Fruit fly (Drosophila melanogaster) whole organism, embryonic: ENCODE results near the gene CG11598.
A peak's percentile ranks its signal among the peaks of the same experiment; 100 is the strongest.

Experiments used
- Aef1 ChIP-seq: fragments of 200-800 bp; sonication (Bioruptor generic); IDR thresholded peaks from 3 replicates; pipeline ENCODE4 v1.3.6; 2022; ENCODE audit warnings: missing biosample characterization, missing genetic modification characterization
- Antp ChIP-seq: fragments of 200-800 bp; sonication (Bioruptor generic); optimal IDR thresholded peaks from 3 replicates; lab custom pipeline; 2016; ENCODE audit warnings: missing biosample characterization, missing genetic modification characterization
- Atf-2 ChIP-seq: fragments of 200-800 bp; sonication (Bioruptor generic); optimal IDR thresholded peaks from 2 replicates; lab custom pipeline; 2016; ENCODE audit warnings: missing biosample characterization, missing genetic modification characterization
- Bgb ChIP-seq: fragments of 200-800 bp; sonication (Bioruptor generic); IDR thresholded peaks from 2 replicates; pipeline ENCODE4 v1.3.6; 2022; ENCODE audit warnings: missing biosample characterization, missing genetic modification characterization; ENCODE audit not compliant: partially characterized antibody
- Blimp-1 ChIP-seq: fragments of 200-800 bp; sonication (Bioruptor generic); optimal IDR thresholded peaks from 3 replicates; lab custom pipeline; 2018; ENCODE audit warnings: missing biosample characterization, missing genetic modification characterization, mild to moderate bottlenecking, moderate library complexity, missing genetic modification reagents
- CG10274 ChIP-seq: fragments of 200-800 bp; sonication (Bioruptor generic); optimal IDR thresholded peaks from 3 replicates; lab custom pipeline; 2017; ENCODE audit warnings: missing biosample characterization, mild to moderate bottlenecking, missing genetic modification characterization
- CG13287 ChIP-seq: fragments of 200-800 bp; sonication (Bioruptor generic); IDR thresholded peaks from 2 replicates; pipeline ENCODE4 v1.3.6; 2022; ENCODE audit warnings: missing biosample characterization, missing genetic modification characterization; ENCODE audit not compliant: partially characterized antibody
- CG13624 ChIP-seq: fragments of 200-800 bp; sonication (Bioruptor generic); optimal IDR thresholded peaks from 2 replicates; lab custom pipeline; 2016; ENCODE audit warnings: missing biosample characterization, missing genetic modification characterization
- CG14050 ChIP-seq: fragments of 200-800 bp; sonication (Bioruptor generic); IDR thresholded peaks from 3 replicates; pipeline ENCODE4 v1.3.6; 2022; ENCODE audit warnings: missing biosample characterization, missing genetic modification characterization
- CG15011 ChIP-seq: fragments of 200-800 bp; sonication (Bioruptor generic); optimal IDR thresholded peaks from 3 replicates; lab custom pipeline; 2018; ENCODE audit warnings: missing biosample characterization, mild to moderate bottlenecking, missing genetic modification characterization
- CG1603 ChIP-seq: fragments of 200-800 bp; sonication (Bioruptor generic); optimal IDR thresholded peaks from 2 replicates; lab custom pipeline; 2019; ENCODE audit warnings: missing biosample characterization, mild to moderate bottlenecking, missing genetic modification characterization, moderate library complexity
- CG17361 ChIP-seq: fragments of 200-800 bp; sonication (Bioruptor generic); IDR thresholded peaks from 3 replicates; pipeline ENCODE4 v1.3.6; 2022; ENCODE audit warnings: missing biosample characterization, missing genetic modification characterization
- CG30403 ChIP-seq: fragments of 200-800 bp; sonication (Bioruptor generic); optimal IDR thresholded peaks from 3 replicates; lab custom pipeline; 2016; ENCODE audit warnings: missing biosample characterization, missing genetic modification characterization
- CG30431 ChIP-seq: fragments of 200-800 bp; sonication (Bioruptor generic); optimal IDR thresholded peaks from 2 replicates; lab custom pipeline; 2017; ENCODE audit warnings: missing biosample characterization, missing genetic modification characterization
- CG31224 ChIP-seq: fragments of 200-800 bp; sonication (Bioruptor generic); IDR thresholded peaks from 2 replicates; pipeline ENCODE4 v1.3.6; 2022; ENCODE audit warnings: missing biosample characterization, missing genetic modification characterization
- CG3995 ChIP-seq: fragments of 200-800 bp; sonication (Bioruptor generic); optimal IDR thresholded peaks from 3 replicates; lab custom pipeline; 2016; ENCODE audit warnings: missing biosample characterization, missing genetic modification characterization
- CG6654 ChIP-seq: fragments of 200-800 bp; sonication (Bioruptor generic); optimal IDR thresholded peaks from 2 replicates; lab custom pipeline; 2017; ENCODE audit warnings: missing biosample characterization, mild to moderate bottlenecking, missing genetic modification characterization
- CG7271 ChIP-seq: fragments of 200-800 bp; sonication (Bioruptor generic); optimal IDR thresholded peaks from 2 replicates; lab custom pipeline; 2018; ENCODE audit warnings: missing biosample characterization, mild to moderate bottlenecking, missing genetic modification characterization, moderate library complexity
- CG7372 ChIP-seq: fragments of 200-800 bp; sonication (Bioruptor generic); IDR thresholded peaks from 2 replicates; pipeline ENCODE4 v1.3.6; 2022; ENCODE audit warnings: missing biosample characterization, missing genetic modification characterization
- CG8281 ChIP-seq: fragments of 200-800 bp; sonication (Bioruptor generic); optimal IDR thresholded peaks from 2 replicates; lab custom pipeline; 2018; ENCODE audit warnings: missing biosample characterization, mild to moderate bottlenecking, missing genetic modification characterization, moderate library complexity
- CG8765 ChIP-seq: fragments of 200-800 bp; sonication (Bioruptor generic); IDR thresholded peaks from 2 replicates; pipeline ENCODE4 v1.3.6; 2022; ENCODE audit warnings: missing biosample characterization, missing genetic modification characterization
- CoRest ChIP-seq: fragments of 200-800 bp; sonication (Bioruptor generic); optimal IDR thresholded peaks from 3 replicates; lab custom pipeline; 2018; ENCODE audit warnings: missing biosample characterization, mild to moderate bottlenecking, missing genetic modification characterization, moderate library complexity
- D ChIP-seq, 2 experiments: fragments of 200-800 bp in 1 of 2; fragments of >200 bp in 1 of 2; sonication (Bioruptor generic) in 1 of 2; optimal IDR thresholded peaks; 2 replicates in 1 of 2; 3 replicates in 1 of 2; lab custom pipeline; 2017; ENCODE audit warnings: mild to moderate bottlenecking in 1 of 2, missing biosample characterization in 1 of 2, missing genetic modification characterization in 1 of 2, missing genetic modification reagents in 1 of 2
- ERR ChIP-seq: fragments of 200-800 bp; sonication (Bioruptor generic); optimal IDR thresholded peaks from 2 replicates; lab custom pipeline; 2016; ENCODE audit warnings: missing biosample characterization, missing genetic modification characterization
- Ets97D ChIP-seq: fragments of 200-800 bp; sonication (Bioruptor generic); optimal IDR thresholded peaks from 3 replicates; lab custom pipeline; 2016; ENCODE audit warnings: missing biosample characterization, missing genetic modification characterization
- Hmr ChIP-seq: fragments of 200-800 bp; sonication (Bioruptor generic); optimal IDR thresholded peaks from 3 replicates; lab custom pipeline; 2017; ENCODE audit warnings: mild to moderate bottlenecking, missing biosample characterization, missing genetic modification reagents, missing genetic modification characterization
- Kr ChIP-seq: fragments of 200-800 bp; sonication (Bioruptor generic); optimal IDR thresholded peaks from 2 replicates; lab custom pipeline; 2017; ENCODE audit warnings: missing biosample characterization, mild to moderate bottlenecking, missing genetic modification characterization
- Med ChIP-seq: fragments of 200-800 bp; sonication (Bioruptor generic); peaks from one replicate; lab custom pipeline; 2016; ENCODE audit warnings: missing biosample characterization, missing genetic modification characterization, mild to moderate bottlenecking, inconsistent platforms, moderate library complexity
- Mrtf ChIP-seq: fragments of 200-800 bp; sonication (Bioruptor generic); IDR thresholded peaks from 3 replicates; pipeline ENCODE4 v1.3.6; 2022; ENCODE audit warnings: missing biosample characterization, missing genetic modification characterization
- Poxn ChIP-seq: fragments of 200-800 bp; sonication (Bioruptor generic); IDR thresholded peaks from 2 replicates; pipeline ENCODE4 v1.3.6; 2022; ENCODE audit warnings: missing biosample characterization, missing genetic modification characterization
- ac ChIP-seq: fragments of 200-800 bp; sonication (Bioruptor generic); optimal IDR thresholded peaks from 3 replicates; lab custom pipeline; 2017; ENCODE audit warnings: missing biosample characterization, mild to moderate bottlenecking, missing genetic modification characterization
- al ChIP-seq: fragments of 200-800 bp; sonication (Bioruptor generic); IDR thresholded peaks from 2 replicates; pipeline ENCODE4 v1.3.6; 2022; ENCODE audit warnings: missing biosample characterization, missing genetic modification characterization
- cad ChIP-seq: fragments of >200 bp; optimal IDR thresholded peaks from 2 replicates; lab custom pipeline; 2017; ENCODE audit warnings: missing biosample characterization, missing genetic modification characterization
- corto ChIP-seq: fragments of 200-800 bp; sonication (Bioruptor generic); optimal IDR thresholded peaks from 2 replicates; lab custom pipeline; 2016; ENCODE audit warnings: missing biosample characterization, mild to moderate bottlenecking, missing genetic modification characterization, moderate library complexity
- crol ChIP-seq: fragments of 200-800 bp; sonication (Bioruptor generic); IDR thresholded peaks from 2 replicates; pipeline ENCODE4 v1.3.6; 2022; ENCODE audit warnings: missing biosample characterization, missing genetic modification characterization
- ftz-f1 ChIP-seq: fragments of 200-800 bp; sonication (Bioruptor generic); optimal IDR thresholded peaks from 2 replicates; lab custom pipeline; 2016; ENCODE audit warnings: missing biosample characterization, missing genetic modification characterization
- fu2 ChIP-seq: fragments of 200-800 bp; sonication (Bioruptor generic); optimal IDR thresholded peaks from 2 replicates; lab custom pipeline; 2016; ENCODE audit warnings: missing biosample characterization, missing genetic modification characterization
- grau ChIP-seq: fragments of 200-800 bp; optimal IDR thresholded peaks from 3 replicates; lab custom pipeline; 2019; ENCODE audit warnings: missing biosample characterization, mild to moderate bottlenecking, missing genetic modification characterization, moderate library complexity
- her ChIP-seq: fragments of 200-800 bp; sonication (Bioruptor generic); optimal IDR thresholded peaks from 2 replicates; lab custom pipeline; 2016; ENCODE audit warnings: missing biosample characterization, missing genetic modification characterization
- ind ChIP-seq: fragments of 200-800 bp; sonication (Bioruptor generic); optimal IDR thresholded peaks from 3 replicates; lab custom pipeline; 2016; ENCODE audit warnings: missing biosample characterization, missing genetic modification characterization
- lola ChIP-seq, 3 experiments: fragments of >200 bp in 2 of 3; fragments of 200-800 bp in 1 of 3; sonication (Bioruptor generic) in 1 of 3; optimal IDR thresholded peaks; 2 replicates each; lab custom pipeline; 2017 to 2019; ENCODE audit warnings: missing biosample characterization in 3 of 3, missing genetic modification characterization in 3 of 3, mild to moderate bottlenecking in 1 of 3, moderate library complexity in 1 of 3
- lov ChIP-seq, 2 experiments: fragments of 200-800 bp in 1 of 2; fragments of >200 bp in 1 of 2; sonication (Bioruptor generic) in 1 of 2; IDR thresholded peaks in 1 of 2; optimal IDR thresholded peaks in 1 of 2; 2 replicates in 1 of 2; 3 replicates in 1 of 2; pipeline versions ENCODE4 v1.3.6 to Lab custom; 2017 to 2022; ENCODE audit warnings: missing biosample characterization in 1 of 2, missing genetic modification characterization in 1 of 2
- luna ChIP-seq: fragments of 200-800 bp; sonication (Bioruptor generic); optimal IDR thresholded peaks from 2 replicates; lab custom pipeline; 2016; ENCODE audit warnings: missing biosample characterization, missing genetic modification characterization
- nau ChIP-seq: fragments of 200-800 bp; sonication (Bioruptor generic); optimal IDR thresholded peaks from 3 replicates; lab custom pipeline; 2017; ENCODE audit warnings: missing biosample characterization, mild to moderate bottlenecking, missing genetic modification characterization, missing genetic modification reagents
- repo ChIP-seq: fragments of 200-800 bp; sonication (Bioruptor generic); optimal IDR thresholded peaks from 2 replicates; lab custom pipeline; 2016; ENCODE audit warnings: missing biosample characterization, missing genetic modification characterization
- sisA ChIP-seq: fragments of 200-800 bp; sonication (Bioruptor generic); IDR thresholded peaks from 2 replicates; pipeline ENCODE4 v1.3.6; 2022; ENCODE audit warnings: missing biosample characterization, missing genetic modification characterization
- slou ChIP-seq: fragments of 200-800 bp; sonication (Bioruptor generic); optimal IDR thresholded peaks from 3 replicates; lab custom pipeline; 2016; ENCODE audit warnings: missing biosample characterization, missing genetic modification characterization
- ssp ChIP-seq: fragments of 200-800 bp; sonication (Bioruptor generic); IDR thresholded peaks from 2 replicates; pipeline ENCODE4 v1.3.6; 2022; ENCODE audit warnings: missing biosample characterization, missing genetic modification characterization
- ttk ChIP-seq: fragments of 200-800 bp; sonication (Bioruptor generic); IDR thresholded peaks from 2 replicates; pipeline ENCODE4 v2.1.2; 2022; ENCODE audit warnings: missing biosample characterization, missing genetic modification characterization
- vvl ChIP-seq: fragments of 200-800 bp; sonication (Bioruptor generic); IDR thresholded peaks from 2 replicates; pipeline ENCODE4 v1.3.6; 2022; ENCODE audit warnings: missing biosample characterization, missing genetic modification characterization
- wek ChIP-seq: fragments of 200-800 bp; sonication (Bioruptor generic); optimal IDR thresholded peaks from 3 replicates; lab custom pipeline; 2018; ENCODE audit warnings: missing biosample characterization, mild to moderate bottlenecking, missing genetic modification characterization, moderate library complexity

Gene CG11598

dm6 chr3R:12630369-12630768 is 4.3 kb upstream of the CG11598 start, which contains the start of gene Not10 (continued):
- 0 out of 2 replicates have a peak, but pooled peaks have one; percentile 36 for TF ChIP-seq ssp (GFP tag; lab: Robert Waterston, UW)
- TF ChIP-seq CG7372 = peak; percentile 32; the same call in 1 of the 2 replicates
- TF ChIP-seq fu2 (GFP tag; lab: Kevin White, UChicago) = no peak
- TF ChIP-seq grau (tag; lab: Kevin White, UChicago) = no peak
- no peak for TF ChIP-seq nau (GFP tag; lab: Kevin White, UChicago)
- TF ChIP-seq Atf-2 = no peak
- TF ChIP-seq CG14050 (GFP tag; lab: Robert Waterston, UW) = no peak
- TF ChIP-seq CG17361 = peak; percentile 60
- no peak for TF ChIP-seq CG31224 (GFP tag; lab: Robert Waterston, UW)
- no peak for TF ChIP-seq ttk
- no peak for TF ChIP-seq ftz-f1 (GFP tag; lab: Kevin White, UChicago)
- no peak for TF ChIP-seq CG8765 (GFP tag; lab: Robert Waterston, UW)
- no peak for TF ChIP-seq ERR
- TF ChIP-seq CG3995 (GFP tag; lab: Kevin White, UChicago) = no peak
- no peak for TF ChIP-seq cad (GFP tag; lab: Kevin White, UChicago)
- peak; percentile 44 for TF ChIP-seq ind (GFP tag; lab: Kevin White, UChicago)
- TF ChIP-seq wek (GFP tag; lab: Kevin White, UChicago) = no peak
- TF ChIP-seq Blimp-1 = no peak
- TF ChIP-seq crol (GFP tag; lab: Robert Waterston, UW) = no peak
- no peak for TF ChIP-seq Poxn (GFP tag; lab: Robert Waterston, UW)
- no peak for TF ChIP-seq CG8281 (tag; lab: Kevin White, UChicago)
- TF ChIP-seq Hmr (GFP tag; lab: Kevin White, UChicago) = no peak
- TF ChIP-seq Antp = no peak
- TF ChIP-seq Ets97D = no peak
- no peak for TF ChIP-seq CG30431 (GFP tag; lab: Kevin White, UChicago)
- no peak for TF ChIP-seq sisA (GFP tag; lab: Robert Waterston, UW)
- TF ChIP-seq vvl (GFP tag; lab: Robert Waterston, UW) = 0 out of 2 replicates have a peak, but pooled peaks have one; percentile 11
- TF ChIP-seq al = no peak
- no peak for TF ChIP-seq Mrtf (GFP tag; lab: Robert Waterston, UW)
- TF ChIP-seq CG13287 (GFP tag; lab: Robert Waterston, UW) = peak; percentile 88
- TF ChIP-seq Kr (GFP tag; lab: Kevin White, UChicago) = no peak
- no peak for TF ChIP-seq CG6654 (GFP tag; lab: Kevin White, UChicago)
- TF ChIP-seq Med (GFP tag; lab: Kevin White, UChicago) = peak; percentile 46
- peak; percentile 69 for TF ChIP-seq CoRest (tag; lab: Kevin White, UChicago)
- TF ChIP-seq CG10274 = no peak
- no peak for TF ChIP-seq CG15011 (GFP tag; lab: Kevin White, UChicago)
- TF ChIP-seq luna (GFP tag; lab: Kevin White, UChicago) = no peak
- TF ChIP-seq her (GFP tag; lab: Kevin White, UChicago) = no peak
- TF ChIP-seq slou = no peak
- peak in 1 of 3 experiments; percentile 11 for TF ChIP-seq lola (GFP tag; optimal IDR thresholded peaks at IDR 0.05; lab: Kevin White, UChicago)
- TF ChIP-seq D (optimal IDR thresholded peaks at IDR 0.05; lab: Kevin White, UChicago) = no peak
- no peak for TF ChIP-seq D (GFP tag; optimal IDR thresholded peaks at IDR 0.05; lab: Kevin White, UChicago)
- no peak for TF ChIP-seq CG1603
- no peak for TF ChIP-seq lov (optimal IDR thresholded peaks at IDR 0.05; lab: Kevin White, UChicago)
- no peak for TF ChIP-seq lov (GFP tag; IDR thresholded peaks at IDR 0.05; lab: Robert Waterston, UW)
- TF ChIP-seq corto = no peak
- no peak for TF ChIP-seq ac (GFP tag; lab: Kevin White, UChicago)
- TF ChIP-seq Aef1 = no peak
- no peak for TF ChIP-seq CG13624
- TF ChIP-seq Bgb (GFP tag; lab: Robert Waterston, UW) = peak; percentile 43; the same call in 1 of the 2 replicates
- TF ChIP-seq CG30403 (GFP tag; lab: Kevin White, UChicago) = peak; percentile 48
- no peak for TF ChIP-seq repo
- TF ChIP-seq CG7271 (tag; lab: Kevin White, UChicago) = peak; percentile 47
